Worm (Caenorhabditis elegans) whole organism, L4 larva: ENCODE measurements around the gene F57A10.2.
"Not testable (repeated sequence)": the region's sequence is repeated elsewhere in the genome, so short reads cannot be mapped to it uniquely, and the experiment has no call there.

ENCODE experiments used
- F10B5.3 ChIP-seq: sonication (generic microtip); optimal IDR thresholded peaks from 2 replicates; lab custom pipeline; 2016; ENCODE audit warnings: mild to moderate bottlenecking, missing genetic modification characterization, missing compliant biosample characterization
- ZK337.2 ChIP-seq: fragments of 200-800 bp; sonication (Bioruptor generic); IDR thresholded peaks from 2 replicates; pipeline ENCODE4 v1.3.6; 2022; ENCODE audit warnings: missing genetic modification reagents, missing genetic modification characterization, missing compliant biosample characterization
- aha-1 ChIP-seq: fragments of 150-350 bp; peaks from one replicate; lab custom pipeline; 2014; ENCODE audit warnings: missing biosample characterization, missing genetic modification characterization
- arid-1 ChIP-seq: fragments of 200-800 bp; sonication (Bioruptor generic); conservative IDR thresholded peaks from 2 replicates; pipeline ENCODE4 v1.3.6; 2022; ENCODE audit warnings: missing genetic modification reagents, missing genetic modification characterization, missing compliant biosample characterization
- ceh-28 ChIP-seq: fragments of 150-350 bp; optimal IDR thresholded peaks from 2 replicates; lab custom pipeline; 2014; ENCODE audit warnings: missing biosample characterization, missing genetic modification reagents, missing genetic modification characterization
- ceh-44 ChIP-seq: fragments of 200-800 bp; sonication (Bioruptor generic); IDR thresholded peaks from 2 replicates; pipeline ENCODE4 v1.3.6; 2022; ENCODE audit warnings: missing genetic modification reagents, missing genetic modification characterization, missing compliant biosample characterization
- daf-8 ChIP-seq: fragments of 200-800 bp; sonication (Bioruptor generic); IDR thresholded peaks from 2 replicates; pipeline ENCODE4 v1.3.6; 2022; ENCODE audit warnings: missing genetic modification characterization, missing compliant biosample characterization
- dmd-6 ChIP-seq: fragments of 200-800 bp; sonication (Bioruptor generic); IDR thresholded peaks from 2 replicates; pipeline ENCODE4 v1.3.6; 2022; ENCODE audit warnings: missing genetic modification reagents, missing genetic modification characterization, missing compliant biosample characterization
- dpl-1 ChIP-seq: fragments of 150-350 bp; optimal IDR thresholded peaks from 2 replicates; lab custom pipeline; 2014; ENCODE audit warnings: missing biosample characterization, missing genetic modification reagents, missing genetic modification characterization
- duxl-1 ChIP-seq: sonication (generic microtip); optimal IDR thresholded peaks from 2 replicates; lab custom pipeline; 2016; ENCODE audit warnings: mild to moderate bottlenecking, missing genetic modification characterization, moderate library complexity, missing compliant biosample characterization; ENCODE audit not compliant: poor library complexity
- dve-1 ChIP-seq: sonication (generic microtip); optimal IDR thresholded peaks from 2 replicates; lab custom pipeline; 2017; ENCODE audit warnings: antibody characterized with exemption, mild to moderate bottlenecking, missing genetic modification characterization, missing compliant biosample characterization; ENCODE audit not compliant: insufficient read depth
- egl-27 ChIP-seq: sonication (generic microtip); optimal IDR thresholded peaks from 3 replicates; lab custom pipeline; 2017; ENCODE audit warnings: missing biosample characterization, missing genetic modification reagents, missing genetic modification characterization
- hif-1 ChIP-seq, 2 experiments: sonication (generic microtip); optimal IDR thresholded peaks; 2 replicates each; lab custom pipeline; 2016 to 2017; ENCODE audit warnings: missing compliant biosample characterization in 2 of 2, missing genetic modification characterization in 2 of 2, missing genetic modification reagents in 2 of 2, missing genotype in 2 of 2, mild to moderate bottlenecking in 1 of 2
- hmg-1.1 ChIP-seq: fragments of 200-800 bp; sonication (Bioruptor generic); IDR thresholded peaks from 2 replicates; pipeline ENCODE4 v1.3.6; 2022; ENCODE audit warnings: missing genetic modification reagents, missing genetic modification characterization, missing compliant biosample characterization
- lin-15B ChIP-seq: fragments of 150-350 bp; sonication (generic microtip); optimal IDR thresholded peaks from 3 replicates; lab custom pipeline; 2014; ENCODE audit warnings: missing biosample characterization, missing genetic modification characterization
- lir-3 ChIP-seq: sonication (generic microtip); optimal IDR thresholded peaks from 2 replicates; lab custom pipeline; 2016; ENCODE audit warnings: mild to moderate bottlenecking, missing genetic modification characterization, missing compliant biosample characterization
- mep-1 ChIP-seq: fragments of 150-350 bp; sonication (generic microtip); optimal IDR thresholded peaks from 3 replicates; lab custom pipeline; 2014; ENCODE audit warnings: missing biosample characterization, missing genetic modification characterization
- mes-2 ChIP-seq: sonication (generic microtip); optimal IDR thresholded peaks from 2 replicates; lab custom pipeline; 2016; ENCODE audit warnings: missing genotype, mild to moderate bottlenecking, missing genetic modification characterization, missing compliant biosample characterization; ENCODE audit not compliant: poor library complexity, severe bottlenecking
- nhr-10 ChIP-seq: fragments of 150-350 bp; optimal IDR thresholded peaks from 2 replicates; lab custom pipeline; 2014; ENCODE audit warnings: missing biosample characterization, missing genetic modification characterization
- nhr-25 ChIP-seq: sonication (generic microtip); optimal IDR thresholded peaks from 2 replicates; lab custom pipeline; 2017; ENCODE audit warnings: missing genetic modification characterization, mild to moderate bottlenecking, missing compliant biosample characterization, antibody characterized with exemption, moderate library complexity, borderline replicate concordance; ENCODE audit not compliant: insufficient read depth
- nhr-6 ChIP-seq: fragments of 150-350 bp; optimal IDR thresholded peaks from 2 replicates; lab custom pipeline; 2014; ENCODE audit warnings: missing biosample characterization, missing genetic modification characterization
- php-3 ChIP-seq: fragments of 200-800 bp; sonication (Bioruptor generic); IDR thresholded peaks from 2 replicates; pipeline ENCODE4 v1.3.6; 2022; ENCODE audit warnings: missing genetic modification reagents, missing genetic modification characterization, missing compliant biosample characterization
- snpc-1.2 ChIP-seq: fragments of 200-800 bp; sonication (Bioruptor generic); IDR thresholded peaks from 2 replicates; pipeline ENCODE4 v1.3.6; 2022; ENCODE audit warnings: missing genetic modification reagents, missing genetic modification characterization, missing compliant biosample characterization
- snpc-4 ChIP-seq: fragments of 150-350 bp; optimal IDR thresholded peaks from 2 replicates; lab custom pipeline; 2014; ENCODE audit warnings: missing biosample characterization, missing genetic modification characterization
- tra-1 ChIP-seq: fragments of 200-800 bp; sonication (Bioruptor generic); IDR thresholded peaks from 2 replicates; pipeline ENCODE4 v1.3.6; 2022; ENCODE audit warnings: missing genetic modification reagents, missing genetic modification characterization, missing compliant biosample characterization
- unc-62 ChIP-seq, 3 experiments: fragments of 150-350 bp in 1 of 3; sonication (generic microtip); optimal IDR thresholded peaks in 2 of 3; peaks in 1 of 3; 1 replicate in 1 of 3; 2 replicates in 2 of 3; lab custom pipeline; 2014 to 2017; ENCODE audit warnings: missing biosample characterization in 3 of 3, missing genetic modification characterization in 3 of 3, missing genetic modification reagents in 3 of 3, missing genotype in 1 of 3
- vab-7 ChIP-seq: fragments of 200-800 bp; sonication (Bioruptor generic); IDR thresholded peaks from 2 replicates; pipeline ENCODE4 v1.3.6; 2022; ENCODE audit warnings: missing genetic modification reagents, missing genetic modification characterization, missing compliant biosample characterization
- ztf-11 ChIP-seq: fragments of 150-350 bp; optimal IDR thresholded peaks from 2 replicates; lab custom pipeline; 2014; ENCODE audit warnings: missing biosample characterization, missing genetic modification characterization
- ztf-7 ChIP-seq: fragments of 150-350 bp; optimal IDR thresholded peaks from 2 replicates; lab custom pipeline; 2014; ENCODE audit warnings: missing biosample characterization, missing genetic modification characterization

F57A10.2 gene

ce11 chrV:15792409-15792808 is 26.0 kb downstream of the F57A10.2 start, which contains the start of gene T26E4.4:
Gene T26E4.4, minus strand, starts transcription at chrV:15792509.
- TF ChIP-seq nhr-25 (no peak), aha-1 (tag; lab: Kevin White, UChicago) (peak; percentile 12)
- TF ChIP-seq, all 104 proteins: peak for 1

- TF ChIP-seq aha-1 (tag; lab: Kevin White, UChicago), result no peak
- TF ChIP-seq arid-1 (GFP tag; lab: Robert Waterston, UW), result no peak
- TF ChIP-seq snpc-4, result no peak
- TF ChIP-seq lir-3 (tag; lab: Kevin White, UChicago), result no peak
- TF ChIP-seq hif-1 (tag; optimal IDR thresholded peaks at IDR 0.05; lab: Kevin White, UChicago), result no peak
- no peak for TF ChIP-seq egl-27 (tag; lab: Kevin White, UChicago)
- no peak for TF ChIP-seq nhr-6 (tag; lab: Kevin White, UChicago)
- no peak for TF ChIP-seq ZK337.2
- no peak for TF ChIP-seq lin-15B (tag; lab: Kevin White, UChicago)
- no peak for TF ChIP-seq ztf-7 (tag; lab: Kevin White, UChicago)
- TF ChIP-seq dpl-1, result no peak
- no peak for TF ChIP-seq vab-7
- TF ChIP-seq php-3 (GFP tag; lab: Robert Waterston, UW), result no peak
- no peak for TF ChIP-seq ceh-28 (tag; lab: Kevin White, UChicago)
- TF ChIP-seq hmg-1.1 (GFP tag; lab: Robert Waterston, UW), result no peak
- no peak for TF ChIP-seq dve-1 (tag; lab: Kevin White, UChicago)
- no peak for TF ChIP-seq mep-1 (tag; lab: Kevin White, UChicago)
- no peak for TF ChIP-seq daf-8 (GFP tag; lab: Robert Waterston, UW)
Observed at ce11 chrV:15793270-15793669, 26.9 kb downstream of the F57A10.2 start, which contains the start of gene T26E4.7. Gene T26E4.7, plus strand, starts transcription at chrV:15793570.

ce11 chrV:15796087-15796486 is 29.7 kb downstream of the F57A10.2 start, which contains the start of gene nhr-223:
Gene nhr-223, plus strand, starts transcription at chrV:15796387.
- TF ChIP-seq F10B5.3 (tag; lab: Kevin White, UChicago) (no peak), unc-62 (GFP tag; optimal IDR thresholded peaks at IDR 0.05 in 1 of 2; lab: Kevin White, UChicago) (peak in 1 of 2 experiments; percentile 78), unc-62 (tag; optimal IDR thresholded peaks at IDR 0.05; lab: Kevin White, UChicago) (no peak)

- TF ChIP-seq mes-2 (tag; lab: Kevin White, UChicago) (no peak), ceh-44 (GFP tag; lab: Robert Waterston, UW) (no peak), tra-1 (GFP tag; lab: Robert Waterston, UW) (no peak), unc-62 (GFP tag; optimal IDR thresholded peaks at IDR 0.05 in 1 of 2; lab: Kevin White, UChicago) (peak in 1 of 2 experiments; percentile 49), unc-62 (tag; optimal IDR thresholded peaks at IDR 0.05; lab: Kevin White, UChicago) (no peak)
- TF ChIP-seq, all 104 proteins: peak for 1
Observed at ce11 chrV:15798108-15798507, 31.7 kb downstream of the F57A10.2 start, which contains the start of gene T26E4.10. Gene T26E4.10, minus strand, starts transcription at chrV:15798208.

- not testable (repeated sequence) for TF ChIP-seq ZK337.2; dmd-6; ztf-11 (tag; lab: Kevin White, UChicago)
Observed at ce11 chrV:15802623-15803022, 36.2 kb downstream of the F57A10.2 start, which contains the start of gene T26E4.9. Gene T26E4.9, minus strand, starts transcription at chrV:15802723.

- TF ChIP-seq snpc-1.2 (GFP tag; lab: Robert Waterston, UW); nhr-10 (tag; lab: Kevin White, UChicago); duxl-1 (tag; lab: Kevin White, UChicago): not testable (repeated sequence)
Observed at ce11 chrV:15803079-15803478, 36.7 kb downstream of the F57A10.2 start, which contains the start of gene srd-27. Gene srd-27, plus strand, starts transcription at chrV:15803379.
